Worm (Caenorhabditis elegans) whole organism, late embryonic: ENCODE data around the gene acp-7.

Source experiments
- C38D4.7 ChIP-seq: fragments of 200-800 bp; sonication (Bioruptor generic); optimal IDR thresholded peaks from 2 replicates; lab custom pipeline; 2018; ENCODE audit warnings: mild to moderate bottlenecking, missing genetic modification characterization, moderate library complexity, missing compliant biosample characterization
- F13H6.1 ChIP-seq: sonication (generic microtip); optimal IDR thresholded peaks from 2 replicates; lab custom pipeline; 2016; ENCODE audit warnings: missing genetic modification characterization, missing compliant biosample characterization
- K02D7.2 ChIP-seq: sonication (generic microtip); optimal IDR thresholded peaks from 2 replicates; lab custom pipeline; 2017; ENCODE audit warnings: mild to moderate bottlenecking, missing genetic modification characterization, missing compliant biosample characterization
- K09A11.1 ChIP-seq: sonication (generic microtip); optimal IDR thresholded peaks from 2 replicates; lab custom pipeline; 2017; ENCODE audit warnings: antibody characterized with exemption, mild to moderate bottlenecking, missing genetic modification characterization, missing compliant biosample characterization; ENCODE audit not compliant: insufficient read depth
- ahr-1 ChIP-seq: sonication (generic microtip); optimal IDR thresholded peaks from 2 replicates; lab custom pipeline; 2016; ENCODE audit warnings: missing genetic modification characterization, missing compliant biosample characterization
- ceh-18 ChIP-seq: sonication (generic microtip); optimal IDR thresholded peaks from 2 replicates; lab custom pipeline; 2016; ENCODE audit warnings: missing genetic modification characterization, missing compliant biosample characterization
- ceh-19 ChIP-seq: fragments of 200-800 bp; sonication (Bioruptor generic); optimal IDR thresholded peaks from 2 replicates; lab custom pipeline; 2018; ENCODE audit warnings: mild to moderate bottlenecking, missing genetic modification characterization, missing compliant biosample characterization
- ceh-2 ChIP-seq: sonication (generic microtip); optimal IDR thresholded peaks from 2 replicates; lab custom pipeline; 2016; ENCODE audit warnings: missing genotype, missing genetic modification characterization, missing compliant biosample characterization
- ceh-30 ChIP-seq: fragments of 150-350 bp; optimal IDR thresholded peaks from 2 replicates; lab custom pipeline; 2014; ENCODE audit warnings: missing biosample characterization, missing genetic modification characterization
- ceh-31 ChIP-seq: sonication (generic microtip); optimal IDR thresholded peaks from 2 replicates; lab custom pipeline; 2016; ENCODE audit warnings: missing genetic modification characterization, missing compliant biosample characterization
- ceh-45 ChIP-seq: fragments of 200-800 bp; sonication (Bioruptor generic); IDR thresholded peaks from 2 replicates; pipeline ENCODE4 v1.3.6; 2022; ENCODE audit warnings: missing genetic modification reagents, missing genetic modification characterization, missing compliant biosample characterization
- ceh-48 ChIP-seq: sonication (generic microtip); optimal IDR thresholded peaks from 2 replicates; lab custom pipeline; 2016; ENCODE audit warnings: missing genetic modification characterization, inconsistent platforms, missing compliant biosample characterization
- ceh-6 ChIP-seq: fragments of 200-800 bp; sonication (Bioruptor generic); optimal IDR thresholded peaks from 2 replicates; lab custom pipeline; 2018; ENCODE audit warnings: mild to moderate bottlenecking, missing genetic modification characterization, missing compliant biosample characterization
- ceh-9 ChIP-seq: sonication (generic microtip); optimal IDR thresholded peaks from 2 replicates; lab custom pipeline; 2016; ENCODE audit warnings: mild to moderate bottlenecking, missing genetic modification characterization, inconsistent platforms, missing compliant biosample characterization
- dmd-4 ChIP-seq: sonication (generic microtip); optimal IDR thresholded peaks from 2 replicates; lab custom pipeline; 2016; ENCODE audit warnings: borderline replicate concordance, missing genetic modification characterization, missing compliant biosample characterization
- ets-4 ChIP-seq: sonication (generic microtip); optimal IDR thresholded peaks from 2 replicates; lab custom pipeline; 2016; ENCODE audit warnings: missing genetic modification characterization, missing compliant biosample characterization
- eyg-1 ChIP-seq: sonication (generic microtip); optimal IDR thresholded peaks from 2 replicates; lab custom pipeline; 2016; ENCODE audit warnings: missing genotype, missing genetic modification characterization, missing compliant biosample characterization
- fax-1 ChIP-seq: sonication (generic microtip); optimal IDR thresholded peaks from 2 replicates; lab custom pipeline; 2016; ENCODE audit warnings: missing genotype, missing genetic modification characterization, missing compliant biosample characterization
- fkh-10 ChIP-seq: fragments of 150-350 bp; optimal IDR thresholded peaks from 2 replicates; lab custom pipeline; 2014; ENCODE audit warnings: missing biosample characterization, missing genetic modification reagents, missing genetic modification characterization
- hlh-13 ChIP-seq: fragments of 200-800 bp; sonication (Bioruptor generic); optimal IDR thresholded peaks from 2 replicates; lab custom pipeline; 2018; ENCODE audit warnings: mild to moderate bottlenecking, missing genetic modification characterization, missing compliant biosample characterization
- hlh-15 ChIP-seq: sonication (generic microtip); optimal IDR thresholded peaks from 2 replicates; lab custom pipeline; 2016; ENCODE audit warnings: missing genetic modification characterization, missing compliant biosample characterization
- hlh-30 ChIP-seq: sonication (generic microtip); optimal IDR thresholded peaks from 2 replicates; lab custom pipeline; 2017; ENCODE audit warnings: antibody characterized with exemption, missing genetic modification characterization, missing compliant biosample characterization; ENCODE audit not compliant: insufficient read depth
- hlh-6 ChIP-seq: sonication (generic microtip); optimal IDR thresholded peaks from 2 replicates; lab custom pipeline; 2016; ENCODE audit warnings: missing genotype, missing genetic modification characterization, missing compliant biosample characterization
- nfya-1 ChIP-seq: sonication (generic microtip); optimal IDR thresholded peaks from 2 replicates; lab custom pipeline; 2017; ENCODE audit warnings: missing genetic modification characterization, mild to moderate bottlenecking, missing compliant biosample characterization, antibody characterized with exemption, moderate library complexity
- npax-4 ChIP-seq: sonication (generic microtip); optimal IDR thresholded peaks from 2 replicates; lab custom pipeline; 2016; ENCODE audit warnings: missing genetic modification characterization, missing compliant biosample characterization
- odd-2 ChIP-seq: sonication (generic microtip); optimal IDR thresholded peaks from 2 replicates; lab custom pipeline; 2017; ENCODE audit warnings: antibody characterized with exemption, mild to moderate bottlenecking, missing genetic modification characterization, missing compliant biosample characterization
- pat-9 ChIP-seq: fragments of 200-800 bp; sonication (Bioruptor generic); optimal IDR thresholded peaks from 2 replicates; lab custom pipeline; 2018; ENCODE audit warnings: mild to moderate bottlenecking, missing genetic modification characterization, moderate library complexity, missing compliant biosample characterization
- pha-4 ChIP-seq: fragments of 150-350 bp; optimal IDR thresholded peaks from 2 replicates; lab custom pipeline; 2018; ENCODE audit warnings: missing biosample characterization, missing genetic modification reagents, missing genetic modification characterization
- pqm-1 ChIP-seq: sonication (generic microtip); optimal IDR thresholded peaks from 2 replicates; lab custom pipeline; 2016; ENCODE audit warnings: missing genetic modification characterization, missing compliant biosample characterization
- pros-1 ChIP-seq: fragments of 150-350 bp; optimal IDR thresholded peaks from 2 replicates; lab custom pipeline; 2014; ENCODE audit warnings: missing biosample characterization, missing genetic modification reagents, missing genetic modification characterization
- rnt-1 ChIP-seq: sonication (generic microtip); optimal IDR thresholded peaks from 2 replicates; lab custom pipeline; 2016; ENCODE audit warnings: missing genetic modification characterization, missing compliant biosample characterization
- sdc-2 ChIP-seq: sonication (generic microtip); optimal IDR thresholded peaks from 2 replicates; lab custom pipeline; 2016; ENCODE audit warnings: missing genotype, missing genetic modification characterization, missing compliant biosample characterization
- sox-2 ChIP-seq: fragments of 200-800 bp; sonication (Bioruptor generic); IDR thresholded peaks from 2 replicates; pipeline ENCODE4 v1.3.6; 2022; ENCODE audit warnings: missing genetic modification reagents, missing genetic modification characterization, missing compliant biosample characterization
- ttx-3 ChIP-seq: sonication (generic microtip); optimal IDR thresholded peaks from 2 replicates; lab custom pipeline; 2016; ENCODE audit warnings: missing genetic modification reagents, missing genetic modification characterization, missing compliant biosample characterization
- ztf-16 ChIP-seq: sonication (generic microtip); optimal IDR thresholded peaks from 2 replicates; lab custom pipeline; 2017; ENCODE audit warnings: missing genetic modification characterization, missing compliant biosample characterization

Gene acp-7

ce11 chrIV:6457472-6457871, 26.0 kb upstream of the acp-7 start, which contains the start of gene lgc-10:
Gene lgc-10 (minus strand): TSS chrIV:6457572.
- TF ChIP-seq ceh-45 (GFP tag; lab: Robert Waterston, UW) = no peak
- TF ChIP-seq nfya-1 = no peak
- no peak for TF ChIP-seq dmd-4 (tag; lab: Kevin White, UChicago)
- no peak for TF ChIP-seq ztf-16 (tag; lab: Kevin White, UChicago)
- TF ChIP-seq ceh-2 (tag; lab: Kevin White, UChicago) = no peak

- TF ChIP-seq dmd-4 (tag; lab: Kevin White, UChicago) (no peak), eyg-1 (no peak), hlh-6 (tag; lab: Kevin White, UChicago) (no peak), pat-9 (no peak), ceh-19 (no peak), fkh-10 (GFP tag; lab: Kevin White, UChicago) (no peak), npax-4 (tag; lab: Kevin White, UChicago) (no peak), ceh-31 (tag; lab: Kevin White, UChicago) (no peak), ceh-30 (tag; lab: Kevin White, UChicago) (no peak), fax-1 (no peak), ceh-6 (GFP tag; lab: Kevin White, UChicago) (no peak), odd-2 (tag; lab: Kevin White, UChicago) (no peak), ahr-1 (tag; lab: Kevin White, UChicago) (no peak), pros-1 (tag; lab: Kevin White, UChicago) (no peak), pha-4 (tag; lab: Kevin White, UChicago) (no peak), K02D7.2 (tag; lab: Kevin White, UChicago) (no peak), pqm-1 (no peak)
These were observed 11.5 kb upstream of the acp-7 start for ce11 chrIV:6443018-6443417.

ce11 chrIV:6442016-6442618, 10.6 kb upstream of the acp-7 start:
- no peak for TF ChIP-seq dmd-4 (tag; lab: Kevin White, UChicago)
- no peak for TF ChIP-seq ttx-3 (tag; lab: Kevin White, UChicago)
- TF ChIP-seq hlh-15 = no peak
- TF ChIP-seq pros-1 (tag; lab: Kevin White, UChicago) = no peak
- no peak for TF ChIP-seq pqm-1
- TF ChIP-seq ahr-1 (tag; lab: Kevin White, UChicago) = no peak
- no peak for TF ChIP-seq F13H6.1 (tag; lab: Kevin White, UChicago)
- TF ChIP-seq K09A11.1 (tag; lab: Kevin White, UChicago) = no peak
- TF ChIP-seq ets-4 (tag; lab: Kevin White, UChicago) = no peak
- no peak for TF ChIP-seq ceh-9 (tag; lab: Kevin White, UChicago)

- TF ChIP-seq ceh-18 (tag; lab: Kevin White, UChicago) (no peak), rnt-1 (tag; lab: Kevin White, UChicago) (no peak), fax-1 (no peak), ets-4 (tag; lab: Kevin White, UChicago) (no peak), hlh-15 (no peak), sdc-2 (tag; lab: Kevin White, UChicago) (no peak), hlh-30 (tag; lab: Kevin White, UChicago) (no peak), pha-4 (tag; lab: Kevin White, UChicago) (no peak), C38D4.7 (GFP tag; lab: Kevin White, UChicago) (no peak), sox-2 (GFP tag; lab: Robert Waterston, UW) (no peak), ceh-48 (tag; lab: Kevin White, UChicago) (no peak), hlh-13 (GFP tag; lab: Kevin White, UChicago) (no peak)
These were observed 10.1 kb upstream of the acp-7 start, which contains the start of gene Y73B6BL.31 for ce11 chrIV:6441601-6442000. Gene Y73B6BL.31 (plus strand): TSS chrIV:6441901.
